Fruit fly (Drosophila melanogaster): Measurements from ENCODE around the gene CG11929.

CG11929 gene

dm6 chr2L:4682377-4682776 lies at the start of gene CG11929:
CG11929 (plus strand) TSS chr2L:4682677.
- TF ChIP-seq acj6 (GFP tag; optimal IDR thresholded peaks at IDR 0.05) (no peak), Hr39 (GFP tag; optimal IDR thresholded peaks at IDR 0.05) (no peak), Gug (GFP tag; IDR thresholded peaks at IDR 0.05) (no peak), Lpt (GFP tag; optimal IDR thresholded peaks at IDR 0.05) (no peak), CG8319 (GFP tag; optimal IDR thresholded peaks at IDR 0.05) (no peak), CG8632 (GFP tag; optimal IDR thresholded peaks at IDR 0.05) (no peak), Eip75B (GFP tag; optimal IDR thresholded peaks at IDR 0.05) (no peak), CG11294 (GFP tag; IDR thresholded peaks at IDR 0.05) (no peak), Met (GFP tag; optimal IDR thresholded peaks at IDR 0.05) (no peak)

DNA sequence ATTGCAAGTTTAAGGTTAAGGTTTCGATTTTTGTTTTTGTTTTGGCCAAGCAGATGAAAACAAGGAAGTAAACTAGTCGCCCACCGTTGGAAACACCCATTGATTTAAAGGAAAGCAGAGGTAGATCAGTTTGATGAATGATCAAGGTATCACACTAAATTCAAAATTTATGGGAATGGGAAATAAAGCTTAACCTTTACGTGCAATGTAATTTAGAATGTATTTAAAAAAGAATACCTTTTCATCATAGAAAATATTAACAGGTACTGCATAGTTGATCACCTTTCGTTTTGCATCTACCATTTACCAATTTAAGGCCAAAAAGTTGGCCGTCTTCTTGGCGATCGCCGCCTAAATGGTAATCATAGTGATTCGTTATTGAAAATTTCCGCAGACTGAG lies 49.5 kb upstream of the CG11929 start:
- TF ChIP-seq cyc (GFP tag; optimal IDR thresholded peaks at IDR 0.05) (no peak), CG34406 (GFP tag; optimal IDR thresholded peaks at IDR 0.05) (no peak), fd85E (GFP tag; optimal IDR thresholded peaks at IDR 0.05) (no peak), CG10669 (GFP tag; optimal IDR thresholded peaks at IDR 0.05) (no peak), salr (GFP tag; optimal IDR thresholded peaks at IDR 0.05) (no peak), CG1621 (tag; optimal IDR thresholded peaks at IDR 0.05) (no peak), Hr4 (GFP tag; optimal IDR thresholded peaks at IDR 0.05) (peak; percentile 64), achi (GFP tag; optimal IDR thresholded peaks at IDR 0.05) (peak; percentile 50), Hr39 (GFP tag; optimal IDR thresholded peaks at IDR 0.05) (peak; percentile 28), net (GFP tag; optimal IDR thresholded peaks at IDR 0.05) (no peak), Ets21C (GFP tag; optimal IDR thresholded peaks at IDR 0.05) (no peak), Sox102F (GFP tag; optimal IDR thresholded peaks at IDR 0.05) (no peak), CG8632 (GFP tag; optimal IDR thresholded peaks at IDR 0.05) (no peak), topi (GFP tag; optimal IDR thresholded peaks at IDR 0.05) (no peak), Sox14 (GFP tag; optimal IDR thresholded peaks at IDR 0.05) (peak; percentile 35), CG31627 (GFP tag; optimal IDR thresholded peaks at IDR 0.05) (no peak), CG11902 (GFP tag; optimal IDR thresholded peaks at IDR 0.05) (no peak), CG7368 (GFP tag; optimal IDR thresholded peaks at IDR 0.05) (no peak), CG15336 (GFP tag; IDR thresholded peaks at IDR 0.05) (peak; percentile 61), vri (GFP tag; optimal IDR thresholded peaks at IDR 0.05) (no peak), dsx (GFP tag; optimal IDR thresholded peaks at IDR 0.05; ENCODE audit: poor library complexity, severe bottlenecking) (no peak), CG32006 (GFP tag; optimal IDR thresholded peaks at IDR 0.05) (peak; percentile 64), eg (GFP tag; IDR thresholded peaks at IDR 0.05) (peak; percentile 44; the same call in 1 of the 3 replicates), spab (GFP tag; optimal IDR thresholded peaks at IDR 0.05) (no peak), esn (GFP tag; optimal IDR thresholded peaks at IDR 0.05) (peak; percentile 14), lz (GFP tag; optimal IDR thresholded peaks at IDR 0.05) (no peak), CG6276 (GFP tag; optimal IDR thresholded peaks at IDR 0.05) (no peak), CG16779 (tag; optimal IDR thresholded peaks at IDR 0.05) (no peak), Sox15 (GFP tag; optimal IDR thresholded peaks at IDR 0.05) (no peak), pdm3 (GFP tag; optimal IDR thresholded peaks at IDR 0.05) (peak; percentile 14), OdsH (GFP tag; optimal IDR thresholded peaks at IDR 0.05) (peak; percentile 19), CG11294 (GFP tag; IDR thresholded peaks at IDR 0.05) (no peak), Gug (GFP tag; IDR thresholded peaks at IDR 0.05) (no peak), Lpt (GFP tag; optimal IDR thresholded peaks at IDR 0.05) (peak; percentile 29), CG9139 (GFP tag; optimal IDR thresholded peaks at IDR 0.05) (no peak), CG6854 (GFP tag; optimal IDR thresholded peaks at IDR 0.05) (no peak), svp (GFP tag) (peak; percentile 47), CG6808 (GFP tag; optimal IDR thresholded peaks at IDR 0.05) (no peak), CG6792 (GFP tag; optimal IDR thresholded peaks at IDR 0.05) (no peak), dac (GFP tag; optimal IDR thresholded peaks at IDR 0.05) (no peak), fd59A (GFP tag; optimal IDR thresholded peaks at IDR 0.05) (no peak), Eip78C (GFP tag) (peak; percentile 65), CG8319 (GFP tag; optimal IDR thresholded peaks at IDR 0.05) (no peak), Ets96B (tag; optimal IDR thresholded peaks at IDR 0.05) (no peak), acj6 (GFP tag; optimal IDR thresholded peaks at IDR 0.05) (peak; percentile 30), CG3032 (tag; optimal IDR thresholded peaks at IDR 0.05) (no peak), ss (GFP tag; optimal IDR thresholded peaks at IDR 0.05) (no peak), CG3919 (GFP tag; optimal IDR thresholded peaks at IDR 0.05) (peak; percentile 39)

Data from whole organism, prepupa.